Worm (Caenorhabditis elegans) whole organism, early embryonic: Measurements from ENCODE around the gene ZK622.4.

Experiments
- ama-1 ChIP-seq: fragments of 150-350 bp; optimal IDR thresholded peaks from 2 replicates; lab custom pipeline; 2014
- ceh-36 ChIP-seq: sonication (generic microtip); optimal IDR thresholded peaks from 2 replicates; lab custom pipeline; 2016; ENCODE audit warnings: missing genetic modification characterization, inconsistent platforms, missing compliant biosample characterization
- flt-1 ChIP-seq: fragments of 200-800 bp; sonication (Bioruptor generic); IDR thresholded peaks from 2 replicates; pipeline ENCODE4 v1.3.6; 2022; ENCODE audit warnings: missing genetic modification characterization, missing compliant biosample characterization
- pes-1 ChIP-seq: fragments of 200-800 bp; sonication (Bioruptor generic); IDR thresholded peaks from 2 replicates; pipeline ENCODE4 v1.3.6; 2022; ENCODE audit warnings: missing genetic modification reagents, missing genetic modification characterization, missing compliant biosample characterization
- tbx-37 ChIP-seq: fragments of 200-800 bp; sonication (Bioruptor generic); conservative IDR thresholded peaks from 2 replicates; pipeline ENCODE4 v1.3.6; 2022; ENCODE audit warnings: missing genetic modification reagents, missing genetic modification characterization, missing compliant biosample characterization

ce11 chrII:5285029-5285428 lies 7.5 kb upstream of the ZK622.4 start, which contains the start of gene gur-5:
- no peak for TF ChIP-seq pes-1 (GFP tag; lab: Robert Waterston, UW)
- no peak for TF ChIP-seq ceh-36
- no peak for TF ChIP-seq ama-1
- no peak for TF ChIP-seq tbx-37 (GFP tag; lab: Robert Waterston, UW)
- no peak for TF ChIP-seq flt-1 (GFP tag; lab: Robert Waterston, UW)
